Worm (Caenorhabditis elegans): ENCODE data around the gene srd-12.

The srd-12 gene

DNA sequence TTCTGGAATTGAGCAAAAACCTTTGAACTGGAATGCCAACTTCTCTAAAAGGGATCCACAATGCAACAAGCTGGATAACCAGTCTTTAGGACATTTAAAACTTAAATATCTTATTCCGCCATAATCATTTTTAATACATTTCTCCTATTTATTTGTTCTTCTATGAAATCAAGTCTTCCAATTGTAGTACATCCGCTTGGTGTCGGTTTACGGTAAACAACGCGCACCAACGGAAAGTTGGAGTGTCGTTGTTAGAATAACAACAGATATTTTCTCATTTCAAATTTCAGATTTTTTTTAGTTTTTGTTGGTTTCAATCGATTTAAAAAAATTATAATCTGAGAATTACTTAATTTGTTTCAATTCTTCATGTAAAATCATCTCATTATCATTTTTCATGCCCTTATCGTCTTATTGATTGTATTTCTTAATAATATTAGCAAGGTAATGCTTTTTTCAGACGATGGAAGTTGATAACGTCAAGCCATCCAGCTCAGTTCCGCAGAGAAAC is 19.1 kb upstream of the srd-12 start, which contains the start of gene csn-5:
Gene csn-5 (plus strand): TSS at position 461 of the 511 bp plus-strand sequence.
- no peak for TF ChIP-seq lin-11 (tag; optimal IDR thresholded peaks at IDR 0.05)
- TF ChIP-seq rnt-1 (tag; optimal IDR thresholded peaks at IDR 0.05) = no peak
- TF ChIP-seq ttx-3 (tag; optimal IDR thresholded peaks at IDR 0.05) = no peak
- TF ChIP-seq hlh-15 (tag; optimal IDR thresholded peaks at IDR 0.05) = no peak
- no peak for TF ChIP-seq dmd-4 (tag; optimal IDR thresholded peaks at IDR 0.05; ENCODE audit: borderline replicate concordance)
- TF ChIP-seq zip-5 (tag; optimal IDR thresholded peaks at IDR 0.05) = no peak
- no peak for TF ChIP-seq ceh-6 (GFP tag; optimal IDR thresholded peaks at IDR 0.05)
- no peak for TF ChIP-seq lim-6 (tag; optimal IDR thresholded peaks at IDR 0.05)
- TF ChIP-seq T23F11.4 (GFP tag; optimal IDR thresholded peaks at IDR 0.05) = no peak
- TF ChIP-seq dve-1 (tag; optimal IDR thresholded peaks at IDR 0.05) = no peak
- TF ChIP-seq pax-1 (tag; optimal IDR thresholded peaks at IDR 0.05) = no peak
- no peak for TF ChIP-seq nhr-232 (tag; optimal IDR thresholded peaks at IDR 0.05)
- no peak for TF ChIP-seq pros-1 (tag; optimal IDR thresholded peaks at IDR 0.05)
- TF ChIP-seq sox-2 (GFP tag; IDR thresholded peaks at IDR 0.05) = no peak

DNA sequence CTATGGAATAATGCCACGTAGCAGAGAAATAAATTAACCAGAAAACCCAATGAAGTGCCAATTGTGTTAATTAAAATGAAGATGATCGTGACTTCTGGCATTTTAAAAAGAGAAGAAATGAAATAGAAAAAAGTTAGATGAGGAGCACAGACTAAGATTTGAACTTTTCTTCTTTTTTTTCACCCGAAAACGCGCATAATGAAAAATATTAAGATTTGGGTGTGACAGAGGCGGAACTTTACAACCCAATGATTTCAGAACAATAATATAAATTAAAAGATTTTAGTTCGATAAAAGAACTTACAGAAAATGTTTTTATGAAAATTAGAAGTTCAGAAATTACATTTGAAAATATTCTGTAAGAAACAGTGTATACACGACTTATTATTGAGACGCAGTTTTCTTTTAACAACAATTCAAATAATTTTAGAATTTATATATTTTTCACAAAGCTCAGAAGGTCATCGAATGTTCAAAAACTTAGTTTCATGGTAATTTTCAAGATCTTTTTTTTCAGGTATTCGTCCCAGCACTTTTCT is 15.5 kb upstream of the srd-12 start, which contains the start of the genes srd-8 and B0547.2:
Gene srd-8 (minus strand): TSS at position 101 of the 539 bp plus-strand sequence.
Gene B0547.2 (plus strand): TSS at position 489 of the 539 bp plus-strand sequence.
- no peak for TF ChIP-seq ztf-16 (tag; optimal IDR thresholded peaks at IDR 0.05)
- no peak for TF ChIP-seq unc-3 (GFP tag; conservative IDR thresholded peaks at IDR 0.05)
- no peak for TF ChIP-seq unc-3 (tag; optimal IDR thresholded peaks at IDR 0.05)
- no peak for TF ChIP-seq hlh-15 (tag; optimal IDR thresholded peaks at IDR 0.05)
- no peak for TF ChIP-seq ceh-9 (tag; optimal IDR thresholded peaks at IDR 0.05)
- no peak for TF ChIP-seq pros-1 (tag; optimal IDR thresholded peaks at IDR 0.05)
- no peak for TF ChIP-seq lin-11 (tag; optimal IDR thresholded peaks at IDR 0.05)
- no peak for TF ChIP-seq hlh-6 (tag; optimal IDR thresholded peaks at IDR 0.05)
- no peak for TF ChIP-seq ceh-6 (GFP tag; optimal IDR thresholded peaks at IDR 0.05)
- no peak for TF ChIP-seq K09A11.1 (tag; optimal IDR thresholded peaks at IDR 0.05; ENCODE audit: insufficient read depth)
- no peak for TF ChIP-seq ceh-30 (tag; optimal IDR thresholded peaks at IDR 0.05)
- no peak for TF ChIP-seq tbx-2 (tag; optimal IDR thresholded peaks at IDR 0.05)

- TF ChIP-seq hlh-30 (tag; optimal IDR thresholded peaks at IDR 0.05; ENCODE audit: insufficient read depth) (no peak), pros-1 (tag; optimal IDR thresholded peaks at IDR 0.05) (no peak), unc-86 (tag; optimal IDR thresholded peaks at IDR 0.05) (no peak), pha-2 (tag; optimal IDR thresholded peaks at IDR 0.05) (no peak), nfya-1 (tag; optimal IDR thresholded peaks at IDR 0.05) (no peak), hlh-13 (GFP tag; optimal IDR thresholded peaks at IDR 0.05) (no peak), ahr-1 (tag; optimal IDR thresholded peaks at IDR 0.05) (no peak), ceh-6 (GFP tag; optimal IDR thresholded peaks at IDR 0.05) (no peak), eyg-1 (tag; optimal IDR thresholded peaks at IDR 0.05) (no peak), ceh-48 (tag; optimal IDR thresholded peaks at IDR 0.05) (no peak), pqm-1 (tag; optimal IDR thresholded peaks at IDR 0.05) (no peak), mec-3 (tag; optimal IDR thresholded peaks at IDR 0.05; ENCODE audit: borderline replicate concordance) (no peak), pag-3 (tag; optimal IDR thresholded peaks at IDR 0.05; ENCODE audit: borderline replicate concordance) (no peak), dve-1 (tag; optimal IDR thresholded peaks at IDR 0.05) (no peak), T23F11.4 (GFP tag; optimal IDR thresholded peaks at IDR 0.05) (no peak)
Measured at ce11 chrIV:5635551-5635950, 5.5 kb upstream of the srd-12 start, which contains the start of gene srd-13. srd-13 (minus strand) TSS chrIV:5635651.

DNA sequence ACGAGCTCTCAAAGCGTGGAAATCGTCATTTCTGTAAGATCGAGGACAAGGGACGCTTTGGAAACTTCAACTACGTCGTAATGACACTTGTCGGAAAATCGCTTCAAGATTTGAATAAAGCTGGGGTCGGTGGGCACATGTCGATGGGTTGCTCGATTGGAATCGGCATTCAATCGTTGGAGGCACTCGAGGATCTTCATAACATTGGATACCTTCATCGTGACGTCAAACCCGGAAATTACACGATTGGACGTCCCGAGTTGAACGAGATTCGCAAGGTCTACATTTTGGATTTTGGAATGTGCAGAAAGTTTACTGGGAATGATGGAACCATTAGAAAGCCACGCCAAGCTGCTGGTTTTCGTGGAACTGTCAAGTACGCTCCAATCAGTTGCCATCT is 2.5 kb upstream of the srd-12 start:
- no peak for TF ChIP-seq pqm-1 (tag; optimal IDR thresholded peaks at IDR 0.05)
- TF ChIP-seq ceh-9 (tag; optimal IDR thresholded peaks at IDR 0.05) = no peak
- no peak for TF ChIP-seq pha-4 (tag; optimal IDR thresholded peaks at IDR 0.05)
- no peak for TF ChIP-seq lim-6 (tag; optimal IDR thresholded peaks at IDR 0.05)
- TF ChIP-seq C38D4.7 (GFP tag; optimal IDR thresholded peaks at IDR 0.05) = no peak
- no peak for TF ChIP-seq ztf-16 (tag; optimal IDR thresholded peaks at IDR 0.05)
- no peak for TF ChIP-seq nhr-232 (tag; optimal IDR thresholded peaks at IDR 0.05)
- no peak for TF ChIP-seq ets-4 (tag; optimal IDR thresholded peaks at IDR 0.05)
- TF ChIP-seq zip-5 (tag; optimal IDR thresholded peaks at IDR 0.05) = no peak
- no peak for TF ChIP-seq ceh-14 (tag; optimal IDR thresholded peaks at IDR 0.05)
